Worm (Caenorhabditis elegans) whole organism, young adult: ENCODE results near the gene srlf-27.

ENCODE experiments used
- B0019.2 ChIP-seq: fragments of 200-800 bp; sonication (Bioruptor generic); conservative IDR thresholded peaks from 2 replicates; pipeline ENCODE4 v1.3.6; 2022; ENCODE audit warnings: missing genetic modification reagents, missing genetic modification characterization, missing compliant biosample characterization
- F23B12.7 ChIP-seq: sonication (generic microtip); optimal IDR thresholded peaks from 2 replicates; lab custom pipeline; 2017; ENCODE audit warnings: missing genetic modification characterization, mild to moderate bottlenecking, missing compliant biosample characterization, antibody characterized with exemption, moderate library complexity; ENCODE audit not compliant: insufficient read depth
- dpff-1 ChIP-seq: sonication (generic microtip); optimal IDR thresholded peaks from 2 replicates; lab custom pipeline; 2017; ENCODE audit warnings: mild to moderate bottlenecking, missing genetic modification characterization, missing compliant biosample characterization
- ets-4 ChIP-seq: fragments of 200-800 bp; sonication (Bioruptor generic); optimal IDR thresholded peaks from 2 replicates; lab custom pipeline; 2018; ENCODE audit warnings: mild to moderate bottlenecking, missing genetic modification characterization, missing compliant biosample characterization
- him-1 ChIP-seq: sonication (generic microtip); optimal IDR thresholded peaks from 2 replicates; lab custom pipeline; 2016; ENCODE audit warnings: missing genotype, missing genetic modification reagents, missing genetic modification characterization, missing compliant biosample characterization
- lin-54 ChIP-seq: fragments of 200-800 bp; sonication (Bioruptor generic); optimal IDR thresholded peaks from 2 replicates; lab custom pipeline; 2018; ENCODE audit warnings: mild to moderate bottlenecking, missing genetic modification characterization, missing compliant biosample characterization
- nhr-90 ChIP-seq: sonication (generic microtip); optimal IDR thresholded peaks from 2 replicates; lab custom pipeline; 2016; ENCODE audit warnings: missing genotype, mild to moderate bottlenecking, missing genetic modification characterization, missing compliant biosample characterization
- sea-2 ChIP-seq: fragments of 200-800 bp; sonication (Bioruptor generic); IDR thresholded peaks from 2 replicates; pipeline ENCODE4 v1.3.6; 2022; ENCODE audit warnings: missing genetic modification characterization, missing compliant biosample characterization
- snpc-4 ChIP-seq, 5 experiments: fragments of 150-350 bp in 1 of 5; sonication (generic microtip) in 4 of 5; optimal IDR thresholded peaks; 2 replicates each; lab custom pipeline; 2014 to 2018; ENCODE audit warnings: missing genetic modification characterization in 5 of 5, missing biosample characterization in 3 of 5, antibody characterized with exemption in 2 of 5, mild to moderate bottlenecking in 2 of 5, missing compliant biosample characterization in 2 of 5, missing genotype in 2 of 5, moderate library complexity in 2 of 5, missing genetic modification reagents in 1 of 5
- somi-1 ChIP-seq: fragments of 200-800 bp; sonication (Bioruptor generic); optimal IDR thresholded peaks from 2 replicates; lab custom pipeline; 2018; ENCODE audit warnings: mild to moderate bottlenecking, missing genetic modification characterization, missing compliant biosample characterization
- tbp1 ChIP-seq: fragments of 200-800 bp; sonication (Bioruptor generic); optimal IDR thresholded peaks from 2 replicates; lab custom pipeline; 2018; ENCODE audit warnings: mild to moderate bottlenecking, missing genetic modification characterization, missing compliant biosample characterization

DNA sequence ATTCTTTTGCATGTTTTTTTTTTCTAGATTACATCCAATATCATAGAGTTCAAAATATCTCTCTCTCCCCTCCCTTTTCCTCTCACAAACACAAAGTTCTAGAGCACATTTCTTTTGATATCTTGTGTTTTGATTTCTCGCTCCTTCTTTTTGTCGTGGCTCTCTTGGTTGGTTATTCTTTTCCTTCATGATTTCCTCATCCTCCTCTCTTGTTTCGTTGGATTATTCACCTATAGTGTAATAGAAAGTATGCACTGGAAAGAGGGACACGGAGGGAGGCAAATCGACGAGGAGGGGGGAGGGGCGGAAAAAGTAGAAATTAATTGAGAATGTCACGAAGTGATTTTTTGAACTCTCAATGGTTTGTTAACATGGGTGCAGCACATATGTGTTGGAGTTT, 31.0 kb upstream of the srlf-27 start:
- TF ChIP-seq ets-4 (GFP tag; lab: Kevin White, UChicago) (no peak), nhr-90 (tag; lab: Kevin White, UChicago) (no peak), sea-2 (GFP tag; lab: Robert Waterston, UW) (no peak), lin-54 (GFP tag; lab: Kevin White, UChicago) (no peak), B0019.2 (GFP tag; lab: Robert Waterston, UW) (no peak), snpc-4 (GFP tag; optimal IDR thresholded peaks at IDR 0.05; lab: Kevin White, UChicago) (no peak), snpc-4 (tag; optimal IDR thresholded peaks at IDR 0.05; lab: Kevin White, UChicago) (no peak), him-1 (tag; lab: Kevin White, UChicago) (no peak), tbp1 (no peak), F23B12.7 (tag; lab: Kevin White, UChicago) (no peak), somi-1 (no peak), dpff-1 (tag; lab: Kevin White, UChicago) (no peak)
